Worm (Caenorhabditis elegans): ENCODE data around the gene ins-19.

DNA sequence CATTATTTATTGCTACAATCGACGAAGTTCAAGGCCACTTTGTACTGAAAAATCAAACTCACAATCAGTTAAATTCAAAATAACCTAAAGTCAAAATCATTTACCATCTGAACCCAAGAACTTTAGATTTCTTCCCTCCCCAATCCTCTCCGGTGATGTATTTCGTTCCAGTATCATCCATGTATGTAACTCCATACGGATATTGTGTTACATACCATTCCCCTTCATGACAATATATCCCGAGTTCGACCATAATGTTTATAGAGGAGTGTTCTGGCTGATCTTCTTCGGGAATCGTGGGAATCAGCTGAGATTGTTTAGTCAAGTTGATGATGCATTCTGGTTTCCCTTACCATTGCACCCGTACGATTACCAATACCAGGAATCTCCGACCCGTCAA, 22.2 kb upstream of the ins-19 start:
- TF ChIP-seq B0035.1 (tag; optimal IDR thresholded peaks at IDR 0.05) (no peak), snpc-4 (GFP tag; optimal IDR thresholded peaks at IDR 0.05) (no peak), snpc-4 (tag; optimal IDR thresholded peaks at IDR 0.05) (no peak), hmg-20 (GFP tag; IDR thresholded peaks at IDR 0.05) (no peak), rpc-1 (optimal IDR thresholded peaks at IDR 0.05) (no peak), rpc-1 (tag; optimal IDR thresholded peaks at IDR 0.05) (no peak), D2030.7 (GFP tag; IDR thresholded peaks at IDR 0.05) (no peak), snpc-3.4 (tag; optimal IDR thresholded peaks at IDR 0.05) (no peak), hrde-1 (tag; optimal IDR thresholded peaks at IDR 0.05; ENCODE audit: borderline replicate concordance) (no peak), nfya-1 (tag; optimal IDR thresholded peaks at IDR 0.05; ENCODE audit: borderline replicate concordance, insufficient read depth) (no peak), K11D2.4 (GFP tag; IDR thresholded peaks at IDR 0.05) (no peak), him-1 (tag; optimal IDR thresholded peaks at IDR 0.05) (no peak), akir-1 (GFP tag; optimal IDR thresholded peaks at IDR 0.05) (no peak), ama-1 (optimal IDR thresholded peaks at IDR 0.05) (no peak), ama-1 (GFP tag; optimal IDR thresholded peaks at IDR 0.05) (no peak), pha-4 (tag; optimal IDR thresholded peaks at IDR 0.05) (no peak)
